Fruit fly (Drosophila melanogaster) whole organism, embryonic: ENCODE data around the gene kirre.
A peak's percentile ranks its signal among the peaks of the same experiment; 100 is the strongest.

Experiments used
- ATbp ChIP-seq: fragments of 200-800 bp; sonication (Bioruptor generic); optimal IDR thresholded peaks from 2 replicates; lab custom pipeline; 2017; ENCODE audit warnings: missing biosample characterization, mild to moderate bottlenecking, missing genetic modification characterization, missing genetic modification reagents
- Aef1 ChIP-seq: fragments of 200-800 bp; sonication (Bioruptor generic); IDR thresholded peaks from 3 replicates; pipeline ENCODE4 v1.3.6; 2022; ENCODE audit warnings: missing biosample characterization, missing genetic modification characterization
- Antp ChIP-seq: fragments of 200-800 bp; sonication (Bioruptor generic); optimal IDR thresholded peaks from 3 replicates; lab custom pipeline; 2016; ENCODE audit warnings: missing biosample characterization, missing genetic modification characterization
- Atf3 ChIP-seq: fragments of 200-800 bp; sonication (Bioruptor generic); optimal IDR thresholded peaks from 3 replicates; lab custom pipeline; 2016; ENCODE audit warnings: missing biosample characterization, missing genetic modification characterization
- CG10366 ChIP-seq: fragments of 200-800 bp; sonication (Bioruptor generic); IDR thresholded peaks from 2 replicates; pipeline ENCODE4 v1.3.6; 2022; ENCODE audit warnings: missing biosample characterization, missing genetic modification characterization
- CG11696 ChIP-seq: fragments of 200-800 bp; sonication (Bioruptor generic); IDR thresholded peaks from 2 replicates; pipeline ENCODE4 v1.3.6; 2022; ENCODE audit warnings: missing biosample characterization, missing genetic modification characterization
- CG12155 ChIP-seq: fragments of 200-800 bp; sonication (Bioruptor generic); optimal IDR thresholded peaks from 3 replicates; lab custom pipeline; 2016; ENCODE audit warnings: missing biosample characterization, missing genetic modification characterization
- CG12236 ChIP-seq: fragments of 200-800 bp; sonication (Bioruptor generic); optimal IDR thresholded peaks from 2 replicates; lab custom pipeline; 2016; ENCODE audit warnings: missing biosample characterization, missing genetic modification characterization
- CG15696 ChIP-seq: fragments of 200-800 bp; sonication (Bioruptor generic); optimal IDR thresholded peaks from 2 replicates; lab custom pipeline; 2019; ENCODE audit warnings: missing biosample characterization, mild to moderate bottlenecking, missing genetic modification characterization, moderate library complexity
- CG1602 ChIP-seq: fragments of 200-800 bp; sonication (Bioruptor generic); optimal IDR thresholded peaks from 3 replicates; lab custom pipeline; 2016; ENCODE audit warnings: missing biosample characterization, missing genetic modification characterization
- CG16813 ChIP-seq: fragments of 200-800 bp; sonication (Bioruptor generic); IDR thresholded peaks from 3 replicates; pipeline ENCODE4 v1.3.6; 2022; ENCODE audit warnings: missing biosample characterization, missing genetic modification characterization; ENCODE audit not compliant: partially characterized antibody
- CG3065 ChIP-seq: fragments of 200-800 bp; sonication (Bioruptor generic); optimal IDR thresholded peaks from 2 replicates; lab custom pipeline; 2016; ENCODE audit warnings: missing biosample characterization, missing genetic modification characterization
- CG34224 ChIP-seq: fragments of 200-800 bp; sonication (Bioruptor generic); IDR thresholded peaks from 3 replicates; pipeline ENCODE4 v1.3.6; 2022; ENCODE audit warnings: missing biosample characterization, missing genetic modification characterization; ENCODE audit not compliant: partially characterized antibody
- CG3838 ChIP-seq: fragments of 200-800 bp; sonication (Bioruptor generic); optimal IDR thresholded peaks from 3 replicates; lab custom pipeline; 2016; ENCODE audit warnings: missing biosample characterization, missing genetic modification characterization
- CG4820 ChIP-seq: fragments of 200-800 bp; sonication (Bioruptor generic); optimal IDR thresholded peaks from 3 replicates; lab custom pipeline; 2016; ENCODE audit warnings: missing biosample characterization, missing genetic modification characterization
- CG7839 ChIP-seq: fragments of 200-800 bp; sonication (Bioruptor generic); optimal IDR thresholded peaks from 3 replicates; lab custom pipeline; 2018; ENCODE audit warnings: missing biosample characterization, mild to moderate bottlenecking, missing genetic modification characterization, moderate library complexity
- CG8089 ChIP-seq: fragments of 200-800 bp; sonication (Bioruptor generic); optimal IDR thresholded peaks from 3 replicates; lab custom pipeline; 2016; ENCODE audit warnings: missing biosample characterization, missing genetic modification characterization
- CG9876 ChIP-seq: fragments of 200-800 bp; sonication (Bioruptor generic); optimal IDR thresholded peaks from 2 replicates; lab custom pipeline; 2016; ENCODE audit warnings: missing biosample characterization, missing genetic modification characterization
- CTCF ChIP-seq: fragments of 200-800 bp; sonication (Bioruptor generic); optimal IDR thresholded peaks from 2 replicates; lab custom pipeline; 2017; ENCODE audit warnings: missing biosample characterization, mild to moderate bottlenecking, missing genetic modification characterization, moderate library complexity
- Chrac-16 ChIP-seq: fragments of 200-800 bp; sonication (Bioruptor generic); optimal IDR thresholded peaks from 3 replicates; lab custom pipeline; 2016; ENCODE audit warnings: missing biosample characterization, missing genetic modification characterization
- CoRest ChIP-seq: fragments of 200-800 bp; sonication (Bioruptor generic); optimal IDR thresholded peaks from 3 replicates; lab custom pipeline; 2018; ENCODE audit warnings: missing biosample characterization, mild to moderate bottlenecking, missing genetic modification characterization, moderate library complexity
- Doc2 ChIP-seq: fragments of 200-800 bp; sonication (Bioruptor generic); IDR thresholded peaks from 2 replicates; pipeline ENCODE4 v1.3.6; 2022; ENCODE audit warnings: missing biosample characterization, missing genetic modification characterization
- H2.0 ChIP-seq: fragments of 200-800 bp; sonication (Bioruptor generic); IDR thresholded peaks from 2 replicates; pipeline ENCODE4 v1.3.6; 2022; ENCODE audit warnings: missing biosample characterization, missing genetic modification characterization
- HHEX ChIP-seq: fragments of 200-800 bp; sonication (Bioruptor generic); optimal IDR thresholded peaks from 3 replicates; lab custom pipeline; 2017; ENCODE audit warnings: missing biosample characterization, mild to moderate bottlenecking, missing genetic modification characterization, missing genetic modification reagents
- HLHmδ ChIP-seq: fragments of 200-800 bp; sonication (Bioruptor generic); optimal IDR thresholded peaks from 2 replicates; lab custom pipeline; 2018; ENCODE audit warnings: missing biosample characterization, mild to moderate bottlenecking, missing genetic modification characterization, moderate library complexity
- Hand ChIP-seq: fragments of 200-800 bp; sonication (Bioruptor generic); optimal IDR thresholded peaks from 2 replicates; lab custom pipeline; 2017; ENCODE audit warnings: mild to moderate bottlenecking, missing biosample characterization, missing genetic modification reagents, missing genetic modification characterization
- Hr3 ChIP-seq: fragments of 200-800 bp; sonication (Bioruptor generic); optimal IDR thresholded peaks from 3 replicates; lab custom pipeline; 2016; ENCODE audit warnings: missing biosample characterization, missing genetic modification characterization
- Lhr ChIP-seq: fragments of 200-800 bp; sonication (Bioruptor generic); optimal IDR thresholded peaks from 3 replicates; lab custom pipeline; 2017; ENCODE audit warnings: mild to moderate bottlenecking, missing biosample characterization, missing genetic modification reagents, missing genetic modification characterization
- Med ChIP-seq: fragments of 200-800 bp; sonication (Bioruptor generic); peaks from one replicate; lab custom pipeline; 2016; ENCODE audit warnings: missing biosample characterization, missing genetic modification characterization, mild to moderate bottlenecking, inconsistent platforms, moderate library complexity
- Meics ChIP-seq: fragments of 200-800 bp; sonication (Bioruptor generic); optimal IDR thresholded peaks from 2 replicates; lab custom pipeline; 2017; ENCODE audit warnings: missing biosample characterization, mild to moderate bottlenecking, missing genetic modification characterization
- Mrtf ChIP-seq: fragments of 200-800 bp; sonication (Bioruptor generic); IDR thresholded peaks from 3 replicates; pipeline ENCODE4 v1.3.6; 2022; ENCODE audit warnings: missing biosample characterization, missing genetic modification characterization
- NfI ChIP-seq: fragments of 200-800 bp; sonication (Bioruptor generic); optimal IDR thresholded peaks from 3 replicates; lab custom pipeline; 2018; ENCODE audit warnings: missing biosample characterization, mild to moderate bottlenecking, missing genetic modification characterization, moderate library complexity
- bowl ChIP-seq: fragments of 200-800 bp; sonication (Bioruptor generic); IDR thresholded peaks from 2 replicates; pipeline ENCODE4 v1.3.6; 2022; ENCODE audit warnings: missing biosample characterization, missing genetic modification characterization
- bsh ChIP-seq, 2 experiments: fragments of 200-800 bp; sonication (Bioruptor generic); optimal IDR thresholded peaks; 2 replicates each; lab custom pipeline; 2017 to 2018; ENCODE audit warnings: mild to moderate bottlenecking in 2 of 2, missing biosample characterization in 2 of 2, missing genetic modification characterization in 2 of 2, moderate library complexity in 1 of 2
- dimm ChIP-seq: fragments of 200-800 bp; sonication (Bioruptor generic); IDR thresholded peaks from 2 replicates; pipeline ENCODE4 v1.3.6; 2022; ENCODE audit warnings: missing biosample characterization, missing genetic modification characterization
- dm ChIP-seq: fragments of 200-800 bp; sonication (Bioruptor generic); optimal IDR thresholded peaks from 3 replicates; lab custom pipeline; 2016; ENCODE audit warnings: missing biosample characterization, missing genetic modification characterization
- dmrt11E ChIP-seq: fragments of 200-800 bp; sonication (Bioruptor generic); optimal IDR thresholded peaks from 3 replicates; lab custom pipeline; 2018; ENCODE audit warnings: missing biosample characterization, mild to moderate bottlenecking, missing genetic modification characterization, moderate library complexity
- eyg ChIP-seq: fragments of 200-800 bp; sonication (Bioruptor generic); optimal IDR thresholded peaks from 3 replicates; lab custom pipeline; 2016; ENCODE audit warnings: missing biosample characterization, missing genetic modification characterization
- fru ChIP-seq: fragments of >200 bp; optimal IDR thresholded peaks from 2 replicates; lab custom pipeline; 2017
- gce ChIP-seq: fragments of 200-800 bp; sonication (Bioruptor generic); IDR thresholded peaks from 3 replicates; pipeline ENCODE4 v1.3.6; 2022; ENCODE audit warnings: missing biosample characterization, missing genetic modification characterization
- gem ChIP-seq: fragments of 200-800 bp; sonication (Bioruptor generic); optimal IDR thresholded peaks from 2 replicates; lab custom pipeline; 2019; ENCODE audit warnings: missing biosample characterization, mild to moderate bottlenecking, missing genetic modification characterization, moderate library complexity
- gsb-n ChIP-seq: fragments of 200-800 bp; sonication (Bioruptor generic); optimal IDR thresholded peaks from 3 replicates; lab custom pipeline; 2018; ENCODE audit warnings: missing biosample characterization, mild to moderate bottlenecking, missing genetic modification characterization
- hkb ChIP-seq, 2 experiments: fragments of 200-800 bp in 1 of 2; fragments of >200 bp in 1 of 2; sonication (Bioruptor generic) in 1 of 2; IDR thresholded peaks in 1 of 2; optimal IDR thresholded peaks in 1 of 2; 2 replicates each; pipeline versions ENCODE4 v1.3.6 to Lab custom; 2017 to 2022; ENCODE audit warnings: missing biosample characterization in 1 of 2, missing genetic modification characterization in 1 of 2
- jing ChIP-seq: fragments of 200-800 bp; sonication (Bioruptor generic); optimal IDR thresholded peaks from 2 replicates; lab custom pipeline; 2018; ENCODE audit warnings: missing biosample characterization, mild to moderate bottlenecking, missing genetic modification characterization
- lov ChIP-seq, 2 experiments: fragments of 200-800 bp in 1 of 2; fragments of >200 bp in 1 of 2; sonication (Bioruptor generic) in 1 of 2; IDR thresholded peaks in 1 of 2; optimal IDR thresholded peaks in 1 of 2; 2 replicates in 1 of 2; 3 replicates in 1 of 2; pipeline versions ENCODE4 v1.3.6 to Lab custom; 2017 to 2022; ENCODE audit warnings: missing biosample characterization in 1 of 2, missing genetic modification characterization in 1 of 2
- ro ChIP-seq: fragments of 200-800 bp; sonication (Bioruptor generic); IDR thresholded peaks from 2 replicates; pipeline ENCODE4 v1.3.6; 2022; ENCODE audit warnings: missing biosample characterization, missing genetic modification characterization
- trh ChIP-seq: fragments of 200-800 bp; sonication (Bioruptor generic); optimal IDR thresholded peaks from 2 replicates; lab custom pipeline; 2016; ENCODE audit warnings: missing biosample characterization, missing genetic modification characterization
- ttk ChIP-seq: fragments of 200-800 bp; sonication (Bioruptor generic); IDR thresholded peaks from 2 replicates; pipeline ENCODE4 v2.1.2; 2022; ENCODE audit warnings: missing biosample characterization, missing genetic modification characterization
- wor ChIP-seq: fragments of 200-800 bp; sonication (Bioruptor generic); IDR thresholded peaks from 2 replicates; pipeline ENCODE4 v1.3.6; 2022; ENCODE audit warnings: missing biosample characterization, missing genetic modification characterization
- zf30C ChIP-seq: fragments of 200-800 bp; sonication (Bioruptor generic); optimal IDR thresholded peaks from 3 replicates; lab custom pipeline; 2018; ENCODE audit warnings: missing biosample characterization, mild to moderate bottlenecking, missing genetic modification characterization
- zfh1 ChIP-seq: fragments of 200-800 bp; sonication (Bioruptor generic); IDR thresholded peaks from 3 replicates; pipeline ENCODE4 v1.3.6; 2022; ENCODE audit warnings: missing biosample characterization, missing genetic modification characterization

Gene kirre

DNA sequence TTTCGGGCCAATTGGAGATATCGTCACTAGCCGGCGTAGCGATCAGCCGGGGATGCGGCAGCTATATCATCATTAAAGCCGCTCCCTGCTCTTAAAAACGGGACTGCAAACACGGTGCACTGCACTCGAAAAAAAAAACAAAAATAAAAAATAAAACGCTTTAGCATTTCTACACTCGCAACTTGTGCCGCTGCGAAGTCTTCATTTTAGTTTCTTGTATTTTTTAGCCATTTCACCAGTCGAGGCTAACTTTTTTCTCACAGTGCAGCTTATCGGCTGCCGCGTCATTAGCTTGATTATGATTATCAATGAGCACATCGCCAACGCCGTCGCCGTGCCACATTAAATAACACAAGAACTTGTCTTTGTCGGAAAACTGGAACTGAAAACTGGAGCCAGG is 345.7 kb downstream of the kirre start (continued):
- TF ChIP-seq eyg (GFP tag; lab: Kevin White, UChicago) (peak; percentile 18), ATbp (GFP tag; lab: Kevin White, UChicago) (peak; percentile 42), HHEX (GFP tag; lab: Kevin White, UChicago) (no peak), ro (peak; percentile 8; the same call in 1 of the 2 replicates), CG34224 (GFP tag; lab: Robert Waterston, UW) (no peak), gsb-n (peak; percentile 50), Lhr (GFP tag; lab: Kevin White, UChicago) (peak; percentile 10), Meics (GFP tag; lab: Kevin White, UChicago) (no peak), HLHmδ (GFP tag; lab: Kevin White, UChicago) (no peak), CTCF (GFP tag; lab: Kevin White, UChicago) (no peak), CoRest (tag; lab: Kevin White, UChicago) (peak; percentile 41), NfI (peak; percentile 32), CG4820 (GFP tag; lab: Kevin White, UChicago) (peak; percentile 17), zfh1 (GFP tag; lab: Robert Waterston, UW) (peak; percentile 90), CG12236 (GFP tag; lab: Kevin White, UChicago) (peak; percentile 36), dmrt11E (tag; lab: Kevin White, UChicago) (peak; percentile 65), Mrtf (peak; percentile 66), gem (peak; percentile 64), Med (peak; percentile 92), Doc2 (0 out of 2 replicates have a peak, but pooled peaks have one; percentile 26), CG8089 (GFP tag; lab: Kevin White, UChicago) (peak; percentile 63), CG11696 (GFP tag; lab: Robert Waterston, UW) (0 out of 2 replicates have a peak, but pooled peaks have one; percentile 14), gce (GFP tag; lab: Robert Waterston, UW) (peak; percentile 76; the same call in 2 of the 3 replicates), Atf3 (peak; percentile 65), CG12155 (peak; percentile 10), ttk (peak; percentile 79), zf30C (GFP tag; lab: Kevin White, UChicago) (peak; percentile 34), CG10366 (GFP tag; lab: Robert Waterston, UW) (peak; percentile 80), hkb (optimal IDR thresholded peaks at IDR 0.05; lab: Kevin White, UChicago) (no peak), hkb (GFP tag; IDR thresholded peaks at IDR 0.05; lab: Robert Waterston, UW) (peak; percentile 63), bsh (GFP tag; optimal IDR thresholded peaks at IDR 0.05; lab: Kevin White, UChicago) (peak in 1 of 2 experiments; percentile 75), CG15696 (tag; lab: Kevin White, UChicago) (no peak), Antp (GFP tag; lab: Kevin White, UChicago) (peak; percentile 77), CG3838 (GFP tag; lab: Kevin White, UChicago) (no peak), CG1602 (GFP tag; lab: Kevin White, UChicago) (peak; percentile 59), bowl (GFP tag; lab: Robert Waterston, UW) (no peak), fru (lab: Kevin White, UChicago) (no peak), dimm (peak; percentile 73), Hand (GFP tag; lab: Kevin White, UChicago) (no peak), trh (GFP tag; lab: Kevin White, UChicago) (peak; percentile 27), Hr3 (GFP tag; lab: Kevin White, UChicago) (peak; percentile 50), jing (GFP tag; lab: Kevin White, UChicago) (peak; percentile 44), CG7839 (tag; lab: Kevin White, UChicago) (peak; percentile 72), CG16813 (GFP tag; lab: Robert Waterston, UW) (no peak), CG9876 (GFP tag; lab: Kevin White, UChicago) (peak; percentile 36), CG3065 (peak; percentile 32), H2.0 (GFP tag; lab: Robert Waterston, UW) (peak; percentile 61), Chrac-16 (GFP tag; lab: Kevin White, UChicago) (peak; percentile 58), dm (peak; percentile 19), wor (GFP tag; lab: Robert Waterston, UW) (peak; percentile 13; the same call in 1 of the 2 replicates), Aef1 (GFP tag; lab: Robert Waterston, UW) (peak; percentile 39; the same call in 2 of the 3 replicates), lov (optimal IDR thresholded peaks at IDR 0.05; lab: Kevin White, UChicago) (no peak), lov (GFP tag; IDR thresholded peaks at IDR 0.05; lab: Robert Waterston, UW) (peak; percentile 69; the same call in 2 of the 3 replicates)
